Worm (Caenorhabditis elegans): ENCODE results near the gene srh-170.

srh-170 gene

ce11 chrV:15395347-15395746 is 6.7 kb upstream of the srh-170 start, which contains the start of gene cyb-3:
Gene cyb-3, plus strand, starts transcription at chrV:15395696.
- TF ChIP-seq med-1 (GFP tag; optimal IDR thresholded peaks at IDR 0.05; ENCODE audit: insufficient read depth) (no peak), flt-1 (GFP tag; IDR thresholded peaks at IDR 0.05) (no peak), ztf-29 (GFP tag; IDR thresholded peaks at IDR 0.05) (no peak), cog-1 (tag; optimal IDR thresholded peaks at IDR 0.05) (no peak), tab-1 (GFP tag; IDR thresholded peaks at IDR 0.05) (no peak), ref-1 (GFP tag; conservative IDR thresholded peaks at IDR 0.05) (no peak)

ce11 chrV:15394906-15395305 is 6.2 kb upstream of the srh-170 start, which contains the start of gene T06E6.1:
Gene T06E6.1, minus strand, starts transcription at chrV:15394961.
- TF ChIP-seq klf-2 (GFP tag; conservative IDR thresholded peaks at IDR 0.05) (no peak), flt-1 (GFP tag; IDR thresholded peaks at IDR 0.05) (no peak), cog-1 (tag; optimal IDR thresholded peaks at IDR 0.05) (no peak), ztf-23 (GFP tag; IDR thresholded peaks at IDR 0.05) (no peak), tab-1 (GFP tag; IDR thresholded peaks at IDR 0.05) (no peak), T22C8.4 (GFP tag; IDR thresholded peaks at IDR 0.05) (no peak), med-1 (GFP tag; optimal IDR thresholded peaks at IDR 0.05; ENCODE audit: insufficient read depth) (no peak), ref-1 (GFP tag; conservative IDR thresholded peaks at IDR 0.05) (no peak), ztf-29 (GFP tag; IDR thresholded peaks at IDR 0.05) (no peak)

ce11 chrV:15392064-15392463 is 3.4 kb upstream of the srh-170 start:
- no peak for TF ChIP-seq cog-1 (tag; optimal IDR thresholded peaks at IDR 0.05)
- no peak for TF ChIP-seq klf-2 (GFP tag; conservative IDR thresholded peaks at IDR 0.05)
- TF ChIP-seq T22C8.4 (GFP tag; IDR thresholded peaks at IDR 0.05): no peak
- no peak for TF ChIP-seq ztf-29 (GFP tag; IDR thresholded peaks at IDR 0.05)
- TF ChIP-seq flt-1 (GFP tag; IDR thresholded peaks at IDR 0.05): no peak
- no peak for TF ChIP-seq ztf-23 (GFP tag; IDR thresholded peaks at IDR 0.05)
- no peak for TF ChIP-seq med-1 (GFP tag; optimal IDR thresholded peaks at IDR 0.05; ENCODE audit: insufficient read depth)
- no peak for TF ChIP-seq tab-1 (GFP tag; IDR thresholded peaks at IDR 0.05)
- no peak for TF ChIP-seq ref-1 (GFP tag; conservative IDR thresholded peaks at IDR 0.05)

- no peak for TF ChIP-seq ztf-23 (GFP tag; IDR thresholded peaks at IDR 0.05)
- TF ChIP-seq ref-1 (GFP tag; conservative IDR thresholded peaks at IDR 0.05): no peak
- no peak for TF ChIP-seq med-1 (GFP tag; optimal IDR thresholded peaks at IDR 0.05; ENCODE audit: insufficient read depth)
- no peak for TF ChIP-seq ztf-29 (GFP tag; IDR thresholded peaks at IDR 0.05)
- no peak for TF ChIP-seq klf-2 (GFP tag; conservative IDR thresholded peaks at IDR 0.05)
- TF ChIP-seq cog-1 (tag; optimal IDR thresholded peaks at IDR 0.05): no peak
- no peak for TF ChIP-seq tab-1 (GFP tag; IDR thresholded peaks at IDR 0.05)
- no peak for TF ChIP-seq T22C8.4 (GFP tag; IDR thresholded peaks at IDR 0.05)
- no peak for TF ChIP-seq flt-1 (GFP tag; IDR thresholded peaks at IDR 0.05)
Measured at ce11 chrV:15384733-15385132, 3.9 kb downstream of the srh-170 start, which contains the start of gene str-102. Gene str-102, plus strand, starts transcription at chrV:15385033.

ce11 chrV:15383739-15384138 is 4.9 kb downstream of the srh-170 start, which contains the start of gene str-88:
Gene str-88, minus strand, starts transcription at chrV:15383839.
- TF ChIP-seq ztf-23 (GFP tag; IDR thresholded peaks at IDR 0.05) (no peak), ztf-29 (GFP tag; IDR thresholded peaks at IDR 0.05) (no peak), flt-1 (GFP tag; IDR thresholded peaks at IDR 0.05) (no peak), T22C8.4 (GFP tag; IDR thresholded peaks at IDR 0.05) (no peak), tab-1 (GFP tag; IDR thresholded peaks at IDR 0.05) (no peak), cog-1 (tag; optimal IDR thresholded peaks at IDR 0.05) (no peak)

- TF ChIP-seq flt-1 (GFP tag; IDR thresholded peaks at IDR 0.05) (no peak), klf-2 (GFP tag; conservative IDR thresholded peaks at IDR 0.05) (no peak), ztf-29 (GFP tag; IDR thresholded peaks at IDR 0.05) (no peak), ztf-23 (GFP tag; IDR thresholded peaks at IDR 0.05) (no peak), tab-1 (GFP tag; IDR thresholded peaks at IDR 0.05) (no peak), med-1 (GFP tag; optimal IDR thresholded peaks at IDR 0.05; ENCODE audit: insufficient read depth) (no peak), cog-1 (tag; optimal IDR thresholded peaks at IDR 0.05) (no peak), T22C8.4 (GFP tag; IDR thresholded peaks at IDR 0.05) (no peak), ref-1 (GFP tag; conservative IDR thresholded peaks at IDR 0.05) (no peak)
Measured at ce11 chrV:15380857-15381256, 7.8 kb downstream of the srh-170 start, which contains the start of gene dhs-23. Gene dhs-23, plus strand, starts transcription at chrV:15381219.

- TF ChIP-seq med-1 (GFP tag; optimal IDR thresholded peaks at IDR 0.05; ENCODE audit: insufficient read depth): no peak
Measured at ce11 chrV:15379817-15380216, 8.9 kb downstream of the srh-170 start, which contains the start of gene srh-251. Gene srh-251, minus strand, starts transcription at chrV:15379917.

ce11 chrV:15377903-15378302 is 10.8 kb downstream of the srh-170 start, which contains the start of gene srh-122:
Gene srh-122, minus strand, starts transcription at chrV:15378003.
- TF ChIP-seq flt-1 (GFP tag; IDR thresholded peaks at IDR 0.05) (no peak), ztf-29 (GFP tag; IDR thresholded peaks at IDR 0.05) (no peak), cog-1 (tag; optimal IDR thresholded peaks at IDR 0.05) (no peak), tab-1 (GFP tag; IDR thresholded peaks at IDR 0.05) (no peak)

- TF ChIP-seq cog-1 (tag; optimal IDR thresholded peaks at IDR 0.05) (no peak), ztf-23 (GFP tag; IDR thresholded peaks at IDR 0.05) (no peak), med-1 (GFP tag; optimal IDR thresholded peaks at IDR 0.05; ENCODE audit: insufficient read depth) (no peak), flt-1 (GFP tag; IDR thresholded peaks at IDR 0.05) (no peak), ref-1 (GFP tag; conservative IDR thresholded peaks at IDR 0.05) (no peak), T22C8.4 (GFP tag; IDR thresholded peaks at IDR 0.05) (no peak), tab-1 (GFP tag; IDR thresholded peaks at IDR 0.05) (no peak), klf-2 (GFP tag; conservative IDR thresholded peaks at IDR 0.05) (no peak), ztf-29 (GFP tag; IDR thresholded peaks at IDR 0.05) (no peak)
Measured at ce11 chrV:15376223-15376622, 12.4 kb downstream of the srh-170 start, which contains the start of gene srh-52. Gene srh-52, minus strand, starts transcription at chrV:15376323.

- TF ChIP-seq T22C8.4 (GFP tag; IDR thresholded peaks at IDR 0.05) (no peak), ztf-23 (GFP tag; IDR thresholded peaks at IDR 0.05) (no peak), ztf-29 (GFP tag; IDR thresholded peaks at IDR 0.05) (no peak), klf-2 (GFP tag; conservative IDR thresholded peaks at IDR 0.05) (no peak), flt-1 (GFP tag; IDR thresholded peaks at IDR 0.05) (no peak), ref-1 (GFP tag; conservative IDR thresholded peaks at IDR 0.05) (no peak), med-1 (GFP tag; optimal IDR thresholded peaks at IDR 0.05; ENCODE audit: insufficient read depth) (no peak), tab-1 (GFP tag; IDR thresholded peaks at IDR 0.05) (no peak), cog-1 (tag; optimal IDR thresholded peaks at IDR 0.05) (no peak)
Measured at ce11 chrV:15369707-15370106, 19.0 kb downstream of the srh-170 start, which contains the start of gene nhr-269. Gene nhr-269, minus strand, starts transcription at chrV:15369807.

All from whole organism, midembryonic.